Worm (Caenorhabditis elegans): ENCODE results near the gene F36A4.3.

Gene F36A4.3

ce11 chrIV:4298983-4299382 lies 29.6 kb downstream of the F36A4.3 start, which contains the start of gene F15E6.9:
F15E6.9 (minus strand) TSS chrIV:4299083.
- no peak for TF ChIP-seq ceh-45 (GFP tag; IDR thresholded peaks at IDR 0.05)
- TF ChIP-seq pag-3 (tag; optimal IDR thresholded peaks at IDR 0.05; ENCODE audit: borderline replicate concordance) = no peak
- TF ChIP-seq elt-4 (tag; optimal IDR thresholded peaks at IDR 0.05) = no peak
- TF ChIP-seq sox-2 (GFP tag; IDR thresholded peaks at IDR 0.05) = no peak
- TF ChIP-seq madf-2 (tag; optimal IDR thresholded peaks at IDR 0.05) = no peak
- no peak for TF ChIP-seq ceh-48 (tag; optimal IDR thresholded peaks at IDR 0.05)
- TF ChIP-seq nhr-11 (tag; optimal IDR thresholded peaks at IDR 0.05) = no peak
- TF ChIP-seq hlh-30 (tag; optimal IDR thresholded peaks at IDR 0.05; ENCODE audit: insufficient read depth) = no peak
- TF ChIP-seq hlh-8 (tag; optimal IDR thresholded peaks at IDR 0.05) = no peak
- TF ChIP-seq dve-1 (tag; optimal IDR thresholded peaks at IDR 0.05) = no peak
- no peak for TF ChIP-seq lin-11 (tag; optimal IDR thresholded peaks at IDR 0.05)
- no peak for TF ChIP-seq odd-2 (tag; optimal IDR thresholded peaks at IDR 0.05)
- no peak for TF ChIP-seq ceh-24 (tag; optimal IDR thresholded peaks at IDR 0.05)

ce11 chrIV:4299994-4300393 lies 30.6 kb downstream of the F36A4.3 start:
- TF ChIP-seq sox-4 (tag; optimal IDR thresholded peaks at IDR 0.05) (no peak), npax-4 (tag; optimal IDR thresholded peaks at IDR 0.05) (no peak), F13H6.1 (tag; optimal IDR thresholded peaks at IDR 0.05) (no peak), fax-1 (tag; optimal IDR thresholded peaks at IDR 0.05) (no peak), ceh-48 (tag; optimal IDR thresholded peaks at IDR 0.05) (no peak), ahr-1 (tag; optimal IDR thresholded peaks at IDR 0.05) (no peak), elt-2 (tag; optimal IDR thresholded peaks at IDR 0.05) (no peak), nhr-232 (tag; optimal IDR thresholded peaks at IDR 0.05) (no peak), sdc-2 (tag; optimal IDR thresholded peaks at IDR 0.05) (no peak), ttx-3 (tag; optimal IDR thresholded peaks at IDR 0.05) (no peak)

- TF ChIP-seq ahr-1 (tag; optimal IDR thresholded peaks at IDR 0.05) = no peak
- TF ChIP-seq pax-1 (tag; optimal IDR thresholded peaks at IDR 0.05) = no peak
- no peak for TF ChIP-seq hlh-30 (tag; optimal IDR thresholded peaks at IDR 0.05; ENCODE audit: insufficient read depth)
- no peak for TF ChIP-seq fax-1 (tag; optimal IDR thresholded peaks at IDR 0.05)
Observed at ce11 chrIV:4301202-4301601, 31.8 kb downstream of the F36A4.3 start, which contains the start of gene lgc-22. lgc-22 (plus strand) TSS chrIV:4301306.

- TF ChIP-seq ceh-19 (GFP tag; optimal IDR thresholded peaks at IDR 0.05) (no peak), ets-4 (tag; optimal IDR thresholded peaks at IDR 0.05) (no peak), hlh-8 (tag; optimal IDR thresholded peaks at IDR 0.05) (no peak), pax-1 (tag; optimal IDR thresholded peaks at IDR 0.05) (no peak), odd-2 (tag; optimal IDR thresholded peaks at IDR 0.05) (no peak)
Observed at ce11 chrIV:4306317-4306716, 36.9 kb downstream of the F36A4.3 start.

ce11 chrIV:4307227-4307946 lies 38.0 kb downstream of the F36A4.3 start, which contains the start of gene set-9:
set-9 (plus strand) TSS chrIV:4307896.
- TF ChIP-seq npax-4 (tag; optimal IDR thresholded peaks at IDR 0.05) (no peak), nfya-1 (tag; optimal IDR thresholded peaks at IDR 0.05) (no peak), che-1 (tag; optimal IDR thresholded peaks at IDR 0.05) (no peak), nhr-11 (tag; optimal IDR thresholded peaks at IDR 0.05) (no peak), fax-1 (tag; optimal IDR thresholded peaks at IDR 0.05) (no peak), ceh-18 (tag; optimal IDR thresholded peaks at IDR 0.05) (no peak), ztf-16 (tag; optimal IDR thresholded peaks at IDR 0.05) (no peak), pat-9 (tag; optimal IDR thresholded peaks at IDR 0.05) (no peak), ceh-30 (tag; optimal IDR thresholded peaks at IDR 0.05) (no peak), unc-86 (tag; optimal IDR thresholded peaks at IDR 0.05) (no peak), ceh-34 (tag; optimal IDR thresholded peaks at IDR 0.05) (no peak), K09A11.1 (tag; optimal IDR thresholded peaks at IDR 0.05; ENCODE audit: insufficient read depth) (no peak), tbx-7 (tag; optimal IDR thresholded peaks at IDR 0.05) (no peak), ets-4 (tag; optimal IDR thresholded peaks at IDR 0.05) (no peak), zip-5 (tag; optimal IDR thresholded peaks at IDR 0.05) (no peak), pha-4 (tag; optimal IDR thresholded peaks at IDR 0.05) (no peak), T23F11.4 (GFP tag; optimal IDR thresholded peaks at IDR 0.05) (no peak)

Measured in whole organism, late embryonic.